Worm (Caenorhabditis elegans) whole organism, mixed stage, embryonic: ENCODE measurements around the gene AC3.5.

ENCODE experiments used
- M03D4.4 ChIP-seq: sonication (generic microtip); optimal IDR thresholded peaks from 2 replicates; lab custom pipeline; 2017; ENCODE audit warnings: mild to moderate bottlenecking, missing genetic modification characterization, missing compliant biosample characterization
- bed-3 ChIP-seq: fragments of 200-800 bp; sonication (Bioruptor generic); optimal IDR thresholded peaks from 3 replicates; lab custom pipeline; 2018; ENCODE audit warnings: mild to moderate bottlenecking, missing genetic modification characterization, moderate library complexity, missing compliant biosample characterization
- blmp-1 ChIP-seq: fragments of 150-350 bp; optimal IDR thresholded peaks from 2 replicates; lab custom pipeline; 2014; ENCODE audit warnings: missing biosample characterization, missing genetic modification characterization
- ceh-39 ChIP-seq: fragments of 150-350 bp; optimal IDR thresholded peaks from 2 replicates; lab custom pipeline; 2014; ENCODE audit warnings: missing biosample characterization, missing genetic modification characterization
- ceh-83 ChIP-seq: fragments of 200-800 bp; sonication (Bioruptor generic); optimal IDR thresholded peaks from 2 replicates; lab custom pipeline; 2018; ENCODE audit warnings: mild to moderate bottlenecking, missing genetic modification characterization, missing compliant biosample characterization
- cnd-1 ChIP-seq: fragments of 200-800 bp; sonication (Bioruptor generic); optimal IDR thresholded peaks from 2 replicates; lab custom pipeline; 2018; ENCODE audit warnings: mild to moderate bottlenecking, missing genetic modification characterization, missing compliant biosample characterization
- drap-1 ChIP-seq: fragments of 200-800 bp; sonication (Bioruptor generic); optimal IDR thresholded peaks from 3 replicates; lab custom pipeline; 2018; ENCODE audit warnings: mild to moderate bottlenecking, missing genetic modification characterization, missing compliant biosample characterization
- elt-3 ChIP-seq: fragments of 150-350 bp; optimal IDR thresholded peaks from 2 replicates; lab custom pipeline; 2014; ENCODE audit warnings: missing biosample characterization, missing genetic modification characterization
- flh-1 ChIP-seq: fragments of 200-800 bp; sonication (Bioruptor generic); optimal IDR thresholded peaks from 2 replicates; lab custom pipeline; 2018; ENCODE audit warnings: mild to moderate bottlenecking, missing genetic modification characterization, moderate library complexity, missing compliant biosample characterization
- ham-2 ChIP-seq: fragments of 200-800 bp; sonication (Bioruptor generic); optimal IDR thresholded peaks from 2 replicates; lab custom pipeline; 2018; ENCODE audit warnings: mild to moderate bottlenecking, missing genetic modification characterization, missing compliant biosample characterization
- hlh-1 ChIP-seq: fragments of 150-350 bp; optimal IDR thresholded peaks from 2 replicates; lab custom pipeline; 2014; ENCODE audit warnings: missing biosample characterization, missing genetic modification reagents, missing genetic modification characterization
- lin-13 ChIP-seq: fragments of 150-350 bp; optimal IDR thresholded peaks from 2 replicates; lab custom pipeline; 2014; ENCODE audit warnings: missing biosample characterization, missing genetic modification characterization
- lsy-2 ChIP-seq: fragments of 150-350 bp; optimal IDR thresholded peaks from 2 replicates; lab custom pipeline; 2014; ENCODE audit warnings: missing biosample characterization, missing genetic modification characterization
- mab-5 ChIP-seq: fragments of 150-350 bp; optimal IDR thresholded peaks from 2 replicates; lab custom pipeline; 2014; ENCODE audit warnings: missing biosample characterization, missing genetic modification characterization
- mep-1 ChIP-seq: fragments of 150-350 bp; optimal IDR thresholded peaks from 2 replicates; lab custom pipeline; 2017; ENCODE audit warnings: missing biosample characterization, missing genetic modification reagents, missing genetic modification characterization, inconsistent platforms
- mls-2 ChIP-seq: sonication (generic microtip); optimal IDR thresholded peaks from 2 replicates; lab custom pipeline; 2016; ENCODE audit warnings: mild to moderate bottlenecking, missing genetic modification characterization, moderate library complexity, missing compliant biosample characterization
- nhr-12 ChIP-seq: fragments of 150-350 bp; optimal IDR thresholded peaks from 2 replicates; lab custom pipeline; 2014; ENCODE audit warnings: missing biosample characterization, missing genetic modification characterization
- nhr-28 ChIP-seq: fragments of 150-350 bp; optimal IDR thresholded peaks from 2 replicates; lab custom pipeline; 2014; ENCODE audit warnings: missing biosample characterization, missing genetic modification characterization
- nhr-76 ChIP-seq: sonication (generic microtip); optimal IDR thresholded peaks from 2 replicates; lab custom pipeline; 2017; ENCODE audit warnings: missing biosample characterization, missing genetic modification characterization
- pha-4 ChIP-seq: fragments of 150-350 bp; optimal IDR thresholded peaks from 2 replicates; lab custom pipeline; 2018; ENCODE audit warnings: missing biosample characterization, missing genetic modification reagents, missing genetic modification characterization
- sem-2 ChIP-seq: fragments of 200-800 bp; sonication (Bioruptor generic); optimal IDR thresholded peaks from 2 replicates; lab custom pipeline; 2018; ENCODE audit warnings: mild to moderate bottlenecking, missing genetic modification characterization, missing compliant biosample characterization
- snpc-4 ChIP-seq: fragments of 150-350 bp; optimal IDR thresholded peaks from 2 replicates; lab custom pipeline; 2014; ENCODE audit warnings: missing biosample characterization, missing genetic modification characterization
- sptf-1 ChIP-seq: sonication (generic microtip); optimal IDR thresholded peaks from 2 replicates; lab custom pipeline; 2017; ENCODE audit warnings: mild to moderate bottlenecking, missing genetic modification characterization, moderate library complexity, missing compliant biosample characterization
- tbx-8 ChIP-seq: fragments of 200-800 bp; sonication (Bioruptor generic); optimal IDR thresholded peaks from 2 replicates; lab custom pipeline; 2018; ENCODE audit warnings: mild to moderate bottlenecking, missing genetic modification characterization, moderate library complexity, missing compliant biosample characterization
- unc-120 ChIP-seq: sonication (generic microtip); optimal IDR thresholded peaks from 2 replicates; lab custom pipeline; 2017; ENCODE audit warnings: missing genetic modification characterization, missing compliant biosample characterization; ENCODE audit not compliant: poor library complexity, severe bottlenecking
- unc-39 ChIP-seq: fragments of 150-350 bp; optimal IDR thresholded peaks from 2 replicates; lab custom pipeline; 2014; ENCODE audit warnings: missing biosample characterization, missing genetic modification characterization
- unc-62 ChIP-seq: fragments of 150-350 bp; optimal IDR thresholded peaks from 2 replicates; lab custom pipeline; 2014; ENCODE audit warnings: missing biosample characterization, missing genetic modification reagents, missing genetic modification characterization
- zip-8 ChIP-seq: fragments of 150-350 bp; optimal IDR thresholded peaks from 2 replicates; lab custom pipeline; 2014; ENCODE audit warnings: missing biosample characterization, missing genetic modification characterization
- ztf-11 ChIP-seq: fragments of 150-350 bp; optimal IDR thresholded peaks from 2 replicates; lab custom pipeline; 2014; ENCODE audit warnings: missing biosample characterization, missing genetic modification characterization

Gene AC3.5

ce11 chrV:10425098-10425497, 36.8 kb downstream of the AC3.5 start, which contains the start of gene col-12:
Gene col-12, minus strand, starts transcription at chrV:10425198.
- no peak for TF ChIP-seq sptf-1 (tag; lab: Kevin White, UChicago)
- TF ChIP-seq blmp-1 (tag; lab: Kevin White, UChicago), result no peak
- TF ChIP-seq snpc-4 (tag; lab: Kevin White, UChicago), result no peak
- no peak for TF ChIP-seq lsy-2 (tag; lab: Kevin White, UChicago)
- TF ChIP-seq mep-1 (tag; lab: Kevin White, UChicago), result no peak
- TF ChIP-seq lin-13, result no peak
- no peak for TF ChIP-seq pha-4 (tag; lab: Kevin White, UChicago)
- no peak for TF ChIP-seq ztf-11 (tag; lab: Kevin White, UChicago)
- no peak for TF ChIP-seq ham-2 (GFP tag; lab: Kevin White, UChicago)
- no peak for TF ChIP-seq tbx-8 (GFP tag; lab: Kevin White, UChicago)
- TF ChIP-seq mab-5 (tag; lab: Kevin White, UChicago), result no peak
- TF ChIP-seq mls-2 (tag; lab: Kevin White, UChicago), result no peak
- no peak for TF ChIP-seq flh-1 (GFP tag; lab: Kevin White, UChicago)
- no peak for TF ChIP-seq elt-3 (tag; lab: Kevin White, UChicago)
- TF ChIP-seq unc-39 (tag; lab: Kevin White, UChicago), result no peak
- no peak for TF ChIP-seq zip-8 (tag; lab: Kevin White, UChicago)
- no peak for TF ChIP-seq M03D4.4
- no peak for TF ChIP-seq ceh-83
- no peak for TF ChIP-seq nhr-28 (tag; lab: Kevin White, UChicago)
- TF ChIP-seq nhr-76 (tag; lab: Kevin White, UChicago), result no peak

ce11 chrV:10426253-10426652, 37.9 kb downstream of the AC3.5 start, which contains the start of gene apc-10:
Gene apc-10, minus strand, starts transcription at chrV:10426353.
- TF ChIP-seq hlh-1 (tag; lab: Kevin White, UChicago) (no peak), sptf-1 (tag; lab: Kevin White, UChicago) (no peak), zip-8 (tag; lab: Kevin White, UChicago) (no peak), nhr-28 (tag; lab: Kevin White, UChicago) (no peak), M03D4.4 (no peak), tbx-8 (GFP tag; lab: Kevin White, UChicago) (no peak)

ce11 chrV:10428608-10429007, 40.3 kb downstream of the AC3.5 start, which contains the start of gene tag-314:
Gene tag-314, minus strand, starts transcription at chrV:10428708.
- TF ChIP-seq ceh-83, result no peak
- TF ChIP-seq nhr-28 (tag; lab: Kevin White, UChicago), result no peak
- no peak for TF ChIP-seq nhr-76 (tag; lab: Kevin White, UChicago)
- no peak for TF ChIP-seq unc-62
- no peak for TF ChIP-seq bed-3 (GFP tag; lab: Kevin White, UChicago)
- TF ChIP-seq unc-120 (tag; lab: Kevin White, UChicago), result no peak
- no peak for TF ChIP-seq ceh-39 (tag; lab: Kevin White, UChicago)
- TF ChIP-seq ham-2 (GFP tag; lab: Kevin White, UChicago), result no peak
- no peak for TF ChIP-seq cnd-1 (tag; lab: Kevin White, UChicago)
- no peak for TF ChIP-seq sem-2 (GFP tag; lab: Kevin White, UChicago)
- no peak for TF ChIP-seq mab-5 (tag; lab: Kevin White, UChicago)
- no peak for TF ChIP-seq lsy-2 (tag; lab: Kevin White, UChicago)

- TF ChIP-seq ceh-83 (no peak), pha-4 (tag; lab: Kevin White, UChicago) (no peak), mep-1 (tag; lab: Kevin White, UChicago) (no peak), ztf-11 (tag; lab: Kevin White, UChicago) (no peak), sptf-1 (tag; lab: Kevin White, UChicago) (no peak), drap-1 (no peak), mab-5 (tag; lab: Kevin White, UChicago) (no peak), sem-2 (GFP tag; lab: Kevin White, UChicago) (no peak), nhr-28 (tag; lab: Kevin White, UChicago) (no peak), nhr-12 (tag; lab: Kevin White, UChicago) (no peak), unc-39 (tag; lab: Kevin White, UChicago) (no peak), bed-3 (GFP tag; lab: Kevin White, UChicago) (no peak), ceh-39 (tag; lab: Kevin White, UChicago) (no peak), nhr-76 (tag; lab: Kevin White, UChicago) (no peak)
- TF ChIP-seq, all 35 proteins: peak for 0
Measured at ce11 chrV:10432607-10433006, 44.3 kb downstream of the AC3.5 start.

- TF ChIP-seq tbx-8 (GFP tag; lab: Kevin White, UChicago), result no peak
- TF ChIP-seq drap-1, result no peak
- TF ChIP-seq M03D4.4, result no peak
- TF ChIP-seq ceh-39 (tag; lab: Kevin White, UChicago), result no peak
- TF ChIP-seq mep-1 (tag; lab: Kevin White, UChicago), result no peak
- TF ChIP-seq ceh-83, result no peak
- no peak for TF ChIP-seq unc-62
- TF ChIP-seq lin-13, result no peak
- TF ChIP-seq elt-3 (tag; lab: Kevin White, UChicago), result no peak
- no peak for TF ChIP-seq ztf-11 (tag; lab: Kevin White, UChicago)
- TF ChIP-seq, all 35 proteins: peak for 0
Measured at ce11 chrV:10433721-10434120, 45.4 kb downstream of the AC3.5 start, which contains the start of gene Y32F6A.4. Gene Y32F6A.4, minus strand, starts transcription at chrV:10434067.
